Fruit fly (Drosophila melanogaster) whole organism, embryonic: ENCODE measurements around the gene ND-23.

Source experiments
- Adf1 ChIP-seq: fragments of 200-800 bp; sonication (Bioruptor generic); IDR thresholded peaks from 2 replicates; pipeline ENCODE4 v1.3.6; 2022; ENCODE audit warnings: missing biosample characterization, missing genetic modification characterization
- CG10209 ChIP-seq: fragments of 200-800 bp; sonication (Bioruptor generic); optimal IDR thresholded peaks from 3 replicates; lab custom pipeline; 2017; ENCODE audit warnings: missing biosample characterization, mild to moderate bottlenecking, missing genetic modification characterization, missing genetic modification reagents
- CG10431 ChIP-seq: fragments of 200-800 bp; sonication (Bioruptor generic); optimal IDR thresholded peaks from 3 replicates; lab custom pipeline; 2018; ENCODE audit warnings: missing biosample characterization, mild to moderate bottlenecking, missing genetic modification characterization
- CG10462 ChIP-seq: fragments of 200-800 bp; sonication (Bioruptor generic); optimal IDR thresholded peaks from 2 replicates; lab custom pipeline; 2016; ENCODE audit warnings: missing biosample characterization, missing genetic modification characterization
- CG11696 ChIP-seq: fragments of 200-800 bp; sonication (Bioruptor generic); IDR thresholded peaks from 2 replicates; pipeline ENCODE4 v1.3.6; 2022; ENCODE audit warnings: missing biosample characterization, missing genetic modification characterization
- CG12659 ChIP-seq: fragments of 200-800 bp; sonication (Bioruptor generic); optimal IDR thresholded peaks from 3 replicates; lab custom pipeline; 2017; ENCODE audit warnings: mild to moderate bottlenecking, missing biosample characterization, missing genetic modification reagents, missing genetic modification characterization
- CG13775 ChIP-seq: fragments of 200-800 bp; sonication (Bioruptor generic); optimal IDR thresholded peaks from 3 replicates; lab custom pipeline; 2017; ENCODE audit warnings: missing biosample characterization, mild to moderate bottlenecking, missing genetic modification characterization
- CG14441 ChIP-seq: fragments of 200-800 bp; sonication (Bioruptor generic); IDR thresholded peaks from 2 replicates; pipeline ENCODE4 v1.3.6; 2022; ENCODE audit warnings: missing biosample characterization, missing genetic modification characterization
- CG15011 ChIP-seq: fragments of 200-800 bp; sonication (Bioruptor generic); optimal IDR thresholded peaks from 3 replicates; lab custom pipeline; 2018; ENCODE audit warnings: missing biosample characterization, mild to moderate bottlenecking, missing genetic modification characterization
- CG15696 ChIP-seq: fragments of 200-800 bp; sonication (Bioruptor generic); optimal IDR thresholded peaks from 2 replicates; lab custom pipeline; 2019; ENCODE audit warnings: missing biosample characterization, mild to moderate bottlenecking, missing genetic modification characterization, moderate library complexity
- CG17359 ChIP-seq: fragments of 200-800 bp; sonication (Bioruptor generic); optimal IDR thresholded peaks from 3 replicates; lab custom pipeline; 2018; ENCODE audit warnings: missing biosample characterization, mild to moderate bottlenecking, missing genetic modification characterization, moderate library complexity
- CG1832 ChIP-seq: fragments of 200-800 bp; sonication (Bioruptor generic); optimal IDR thresholded peaks from 2 replicates; lab custom pipeline; 2017; ENCODE audit warnings: missing biosample characterization, mild to moderate bottlenecking, missing genetic modification characterization, inconsistent platforms
- CG18619 ChIP-seq: fragments of 200-800 bp; sonication (Bioruptor generic); optimal IDR thresholded peaks from 3 replicates; lab custom pipeline; 2017; ENCODE audit warnings: missing biosample characterization, mild to moderate bottlenecking, missing genetic modification characterization
- CG2202 ChIP-seq: fragments of 200-800 bp; sonication (Bioruptor generic); optimal IDR thresholded peaks from 2 replicates; lab custom pipeline; 2018; ENCODE audit warnings: missing biosample characterization, mild to moderate bottlenecking, missing genetic modification characterization
- CG2712 ChIP-seq: fragments of 200-800 bp; optimal IDR thresholded peaks from 3 replicates; lab custom pipeline; 2019; ENCODE audit warnings: missing biosample characterization, mild to moderate bottlenecking, missing genetic modification characterization, moderate library complexity
- CG3065 ChIP-seq: fragments of 200-800 bp; sonication (Bioruptor generic); optimal IDR thresholded peaks from 2 replicates; lab custom pipeline; 2016; ENCODE audit warnings: missing biosample characterization, missing genetic modification characterization
- CG31365 ChIP-seq: fragments of 200-800 bp; sonication (Bioruptor generic); optimal IDR thresholded peaks from 2 replicates; lab custom pipeline; 2018; ENCODE audit warnings: missing biosample characterization, mild to moderate bottlenecking, missing genetic modification characterization
- CG3281 ChIP-seq: fragments of 200-800 bp; sonication (Bioruptor generic); optimal IDR thresholded peaks from 3 replicates; lab custom pipeline; 2017; ENCODE audit warnings: missing biosample characterization, mild to moderate bottlenecking, missing genetic modification characterization
- CG3838 ChIP-seq: fragments of 200-800 bp; sonication (Bioruptor generic); optimal IDR thresholded peaks from 3 replicates; lab custom pipeline; 2016; ENCODE audit warnings: missing biosample characterization, missing genetic modification characterization
- CG6254 ChIP-seq: fragments of 200-800 bp; sonication (Bioruptor generic); optimal IDR thresholded peaks from 3 replicates; lab custom pipeline; 2017; ENCODE audit warnings: mild to moderate bottlenecking, missing biosample characterization, missing genetic modification reagents, missing genetic modification characterization
- CG6654 ChIP-seq: fragments of 200-800 bp; sonication (Bioruptor generic); optimal IDR thresholded peaks from 2 replicates; lab custom pipeline; 2017; ENCODE audit warnings: missing biosample characterization, mild to moderate bottlenecking, missing genetic modification characterization
- CG6689 ChIP-seq: fragments of 200-800 bp; sonication (Bioruptor generic); IDR thresholded peaks from 2 replicates; pipeline ENCODE4 v1.3.6; 2022; ENCODE audit warnings: missing biosample characterization, missing genetic modification characterization
- CrebB ChIP-seq: fragments of 200-800 bp; sonication (Bioruptor generic); optimal IDR thresholded peaks from 3 replicates; lab custom pipeline; 2018; ENCODE audit warnings: missing biosample characterization, mild to moderate bottlenecking, missing genetic modification characterization
- Ets65A ChIP-seq: fragments of 200-800 bp; sonication (Bioruptor generic); peaks from one replicate; lab custom pipeline; 2016; ENCODE audit warnings: missing biosample characterization, missing genetic modification characterization
- Hr39 ChIP-seq: fragments of >200 bp; optimal IDR thresholded peaks from 2 replicates; lab custom pipeline; 2017
- Mad ChIP-seq: fragments of 200-800 bp; sonication (Bioruptor generic); optimal IDR thresholded peaks from 2 replicates; lab custom pipeline; 2016; ENCODE audit warnings: missing biosample characterization, missing genetic modification characterization
- Xrp1 ChIP-seq: fragments of 200-800 bp; sonication (Bioruptor generic); IDR thresholded peaks from 2 replicates; pipeline ENCODE4 v1.3.6; 2022; ENCODE audit warnings: missing biosample characterization, missing genetic modification characterization
- ac ChIP-seq: fragments of 200-800 bp; sonication (Bioruptor generic); optimal IDR thresholded peaks from 3 replicates; lab custom pipeline; 2017; ENCODE audit warnings: missing biosample characterization, mild to moderate bottlenecking, missing genetic modification characterization
- ash1 ChIP-seq: fragments of 200-800 bp; sonication (Bioruptor generic); optimal IDR thresholded peaks from 2 replicates; lab custom pipeline; 2018; ENCODE audit warnings: missing biosample characterization, mild to moderate bottlenecking, missing genetic modification characterization
- dan ChIP-seq: fragments of 200-800 bp; sonication (Bioruptor generic); IDR thresholded peaks from 2 replicates; pipeline ENCODE4 v1.3.6; 2022; ENCODE audit warnings: missing biosample characterization, missing genetic modification characterization
- ftz-f1 ChIP-seq: fragments of 200-800 bp; sonication (Bioruptor generic); optimal IDR thresholded peaks from 2 replicates; lab custom pipeline; 2016; ENCODE audit warnings: missing biosample characterization, missing genetic modification characterization
- gce ChIP-seq: fragments of 200-800 bp; sonication (Bioruptor generic); IDR thresholded peaks from 3 replicates; pipeline ENCODE4 v1.3.6; 2022; ENCODE audit warnings: missing biosample characterization, missing genetic modification characterization
- gro ChIP-seq: fragments of 200-800 bp; sonication (Bioruptor generic); optimal IDR thresholded peaks from 2 replicates; lab custom pipeline; 2016; ENCODE audit warnings: missing biosample characterization, missing genetic modification characterization
- lmd ChIP-seq: fragments of 200-800 bp; sonication (Bioruptor generic); IDR thresholded peaks from 2 replicates; pipeline ENCODE4 v1.3.6; 2022; ENCODE audit warnings: missing biosample characterization, missing genetic modification characterization
- maf-S ChIP-seq: fragments of 200-800 bp; sonication (Bioruptor generic); optimal IDR thresholded peaks from 2 replicates; lab custom pipeline; 2016; ENCODE audit warnings: missing biosample characterization, missing genetic modification characterization
- mirr ChIP-seq: fragments of 200-800 bp; sonication (Bioruptor generic); optimal IDR thresholded peaks from 3 replicates; lab custom pipeline; 2018; ENCODE audit warnings: missing biosample characterization, mild to moderate bottlenecking, missing genetic modification characterization
- nom ChIP-seq: fragments of 200-800 bp; sonication (Bioruptor generic); optimal IDR thresholded peaks from 2 replicates; lab custom pipeline; 2017; ENCODE audit warnings: missing biosample characterization, missing genetic modification characterization, mild to moderate bottlenecking, moderate library complexity, missing genetic modification reagents
- onecut ChIP-seq: fragments of 200-800 bp; sonication (Bioruptor generic); IDR thresholded peaks from 2 replicates; pipeline ENCODE4 v1.3.6; 2022; ENCODE audit warnings: missing biosample characterization, missing genetic modification characterization
- repo ChIP-seq: fragments of 200-800 bp; sonication (Bioruptor generic); optimal IDR thresholded peaks from 2 replicates; lab custom pipeline; 2016; ENCODE audit warnings: missing biosample characterization, missing genetic modification characterization
- sqz ChIP-seq: fragments of 200-800 bp; sonication (Bioruptor generic); optimal IDR thresholded peaks from 3 replicates; lab custom pipeline; 2018; ENCODE audit warnings: missing biosample characterization, mild to moderate bottlenecking, missing genetic modification characterization
- stc ChIP-seq: fragments of 200-800 bp; sonication (Bioruptor generic); IDR thresholded peaks from 2 replicates; pipeline ENCODE4 v1.3.6; 2022; ENCODE audit warnings: missing biosample characterization, missing genetic modification characterization
- sug ChIP-seq: fragments of 200-800 bp; optimal IDR thresholded peaks from 2 replicates; lab custom pipeline; 2019; ENCODE audit warnings: missing biosample characterization, mild to moderate bottlenecking, missing genetic modification characterization, moderate library complexity
- twi ChIP-seq: fragments of 200-800 bp; optimal IDR thresholded peaks from 2 replicates; lab custom pipeline; 2019; ENCODE audit warnings: missing biosample characterization, mild to moderate bottlenecking, missing genetic modification characterization, moderate library complexity
- unpg ChIP-seq: fragments of 200-800 bp; sonication (Bioruptor generic); optimal IDR thresholded peaks from 3 replicates; lab custom pipeline; 2018; ENCODE audit warnings: missing biosample characterization, mild to moderate bottlenecking, missing genetic modification characterization, moderate library complexity

Gene ND-23

dm6 chr3R:15803502-15804461, 33.1 kb downstream of the ND-23 start, which contains the start of gene alpha-Man-IIb (continued):
- TF ChIP-seq dan (GFP tag; lab: Robert Waterston, UW) (no peak), CG3065 (GFP tag; lab: Kevin White, UChicago) (no peak), Ets65A (GFP tag; lab: Kevin White, UChicago) (peak; percentile 85), CrebB (tag; lab: Kevin White, UChicago) (peak; percentile 19), ftz-f1 (GFP tag; lab: Kevin White, UChicago) (peak; percentile 2)

DNA sequence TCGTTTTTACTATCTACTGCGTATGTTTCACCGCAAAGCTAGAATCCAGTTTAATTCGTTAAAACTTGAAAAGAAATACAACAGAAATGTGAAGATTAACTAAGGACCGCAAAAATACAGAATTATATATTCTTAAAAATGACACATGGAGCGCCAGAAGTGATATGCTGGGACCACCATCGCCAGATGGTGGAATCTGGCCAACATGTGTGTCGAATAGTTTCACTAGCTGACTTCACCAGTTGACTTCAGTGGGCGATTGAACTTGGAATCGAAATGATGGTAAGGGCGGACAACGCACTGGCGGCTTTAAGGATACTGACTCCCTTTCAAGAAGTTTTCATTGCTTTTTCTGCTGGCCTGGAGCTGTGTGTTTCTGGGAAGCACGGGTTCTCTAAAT, 34.9 kb downstream of the ND-23 start, which contains the start of gene CG9593:
Gene CG9593, plus strand, starts transcription at position 270 of the 400 bp plus-strand sequence.
- TF ChIP-seq CG10462 (GFP tag; lab: Kevin White, UChicago): no peak
- peak; percentile 94 for TF ChIP-seq twi (tag; lab: Kevin White, UChicago)
- TF ChIP-seq, all 482 proteins: peak for 1

- TF ChIP-seq ash1 (GFP tag; lab: Kevin White, UChicago) (no peak), gce (GFP tag; lab: Robert Waterston, UW) (0 out of 3 replicates have a peak, but pooled peaks have one; percentile 5), maf-S (peak; percentile 32), CG6654 (GFP tag; lab: Kevin White, UChicago) (no peak), ac (GFP tag; lab: Kevin White, UChicago) (no peak), Adf1 (GFP tag; lab: Robert Waterston, UW) (peak; percentile 18; the same call in 1 of the 2 replicates), CG2202 (no peak), CG14441 (GFP tag; lab: Robert Waterston, UW) (peak; percentile 26; the same call in 1 of the 2 replicates), CG11696 (GFP tag; lab: Robert Waterston, UW) (peak; percentile 35; the same call in 1 of the 2 replicates), CG18619 (GFP tag; lab: Kevin White, UChicago) (peak; percentile 33), mirr (GFP tag; lab: Kevin White, UChicago) (peak; percentile 65), Mad (GFP tag; lab: Kevin White, UChicago) (peak; percentile 12), gro (GFP tag; lab: Kevin White, UChicago) (peak; percentile 55), CG6254 (GFP tag; lab: Kevin White, UChicago) (no peak), CG12659 (GFP tag; lab: Kevin White, UChicago) (peak; percentile 41), CG10431 (GFP tag; lab: Kevin White, UChicago) (peak; percentile 65), CG15696 (tag; lab: Kevin White, UChicago) (peak; percentile 6), sug (tag; lab: Kevin White, UChicago) (peak; percentile 5), sqz (GFP tag; lab: Kevin White, UChicago) (peak; percentile 100), CG3281 (GFP tag; lab: Kevin White, UChicago) (peak; percentile 49), CG3838 (GFP tag; lab: Kevin White, UChicago) (peak; percentile 41), CG17359 (tag; lab: Kevin White, UChicago) (peak; percentile 59), Xrp1 (GFP tag; lab: Robert Waterston, UW) (peak; percentile 52; the same call in 1 of the 2 replicates), CG2712 (tag; lab: Kevin White, UChicago) (peak; percentile 9), CG1832 (GFP tag; lab: Kevin White, UChicago) (peak; percentile 50), Hr39 (lab: Kevin White, UChicago) (no peak), CG10209 (GFP tag; lab: Kevin White, UChicago) (no peak), CG31365 (no peak), unpg (GFP tag; lab: Kevin White, UChicago) (peak; percentile 4), onecut (GFP tag; lab: Robert Waterston, UW) (peak; percentile 35; the same call in 1 of the 2 replicates), nom (peak; percentile 53), CG15011 (peak; percentile 23), CG13775 (GFP tag; lab: Kevin White, UChicago) (peak; percentile 39), stc (GFP tag; lab: Robert Waterston, UW) (peak; percentile 19; the same call in 1 of the 2 replicates), CG6689 (GFP tag; lab: Robert Waterston, UW) (peak; percentile 17; the same call in 1 of the 2 replicates), repo (GFP tag; lab: Kevin White, UChicago) (no peak), lmd (GFP tag; lab: Robert Waterston, UW) (no peak; the same call in 1 of the 2 replicates)
Measured at dm6 chr3R:15794258-15794727, 42.6 kb downstream of the ND-23 start.
